Fruit fly (Drosophila melanogaster): Measurements from ENCODE around the gene BobA.
A peak's percentile ranks its signal among the peaks of the same experiment; 100 is the strongest.

BobA gene

DNA sequence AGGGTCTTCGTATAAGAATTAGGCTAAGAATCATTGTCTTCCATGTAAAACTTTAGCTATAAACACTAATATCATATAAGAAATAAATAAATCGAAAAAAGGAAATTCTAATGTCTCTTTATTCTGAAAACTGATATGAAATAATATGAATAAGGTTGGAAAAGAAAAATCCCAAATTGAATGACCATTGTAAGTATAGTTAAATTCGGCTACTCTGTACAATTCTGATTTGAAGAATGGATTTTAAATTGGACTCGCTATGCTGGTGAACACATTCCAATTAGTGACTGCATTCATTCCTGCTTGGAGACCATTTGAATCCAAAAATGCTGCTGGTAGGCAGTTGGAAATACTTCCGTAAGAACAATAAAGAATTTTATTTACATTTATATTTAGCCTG is 24.3 kb upstream of the BobA start:
- TF ChIP-seq gcm (GFP tag; optimal IDR thresholded peaks at IDR 0.05) (peak; percentile 9), insv (GFP tag; optimal IDR thresholded peaks at IDR 0.05) (peak in 1 of 2 experiments; percentile 98), nerfin-1 (tag; optimal IDR thresholded peaks at IDR 0.05) (no peak), sens (GFP tag) (peak; percentile 36), zen (tag; optimal IDR thresholded peaks at IDR 0.05) (peak; percentile 48), CG10321 (GFP tag; IDR thresholded peaks at IDR 0.05) (no peak)

DNA sequence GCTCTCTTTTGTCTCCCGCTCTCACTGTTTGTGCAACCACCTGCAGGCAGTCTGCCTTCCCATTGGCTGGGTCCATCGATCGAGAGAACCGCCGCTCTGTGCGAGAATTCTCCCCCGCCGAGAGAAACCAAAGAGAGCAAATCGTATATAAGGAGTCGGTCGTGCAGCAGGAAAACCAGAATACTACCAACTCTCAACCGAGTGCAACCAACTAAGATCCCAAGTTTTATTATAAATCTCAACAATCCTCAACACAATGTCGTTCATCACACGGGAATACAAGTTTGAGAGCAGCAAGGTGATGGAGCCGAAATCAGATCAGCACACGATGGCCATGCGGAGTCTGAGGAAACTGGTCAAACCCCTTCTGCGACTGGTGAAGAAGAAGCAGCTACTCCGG is 23.2 kb upstream of the BobA start, which contains the start of gene Tom:
Gene Tom (plus strand): TSS at position 174 of the 400 bp plus-strand sequence.
- no peak for TF ChIP-seq her (GFP tag; optimal IDR thresholded peaks at IDR 0.05)
- peak; percentile 18 for TF ChIP-seq CG1603 (tag; optimal IDR thresholded peaks at IDR 0.05)
- TF ChIP-seq CG15479 (GFP tag; optimal IDR thresholded peaks at IDR 0.05) = peak; percentile 91
- peak; percentile 10 for TF ChIP-seq lbe (GFP tag; optimal IDR thresholded peaks at IDR 0.05)
- no peak for TF ChIP-seq dmrt99B (tag; optimal IDR thresholded peaks at IDR 0.05)
- TF ChIP-seq prd (optimal IDR thresholded peaks at IDR 0.05) = no peak
- peak; percentile 11; the same call in 1 of the 3 replicates for TF ChIP-seq prd (GFP tag; IDR thresholded peaks at IDR 0.05)
- peak; percentile 33 for TF ChIP-seq ac (GFP tag; optimal IDR thresholded peaks at IDR 0.05)
- peak; percentile 71 for TF ChIP-seq pros (GFP tag; optimal IDR thresholded peaks at IDR 0.05)
- TF ChIP-seq fd102C (GFP tag; optimal IDR thresholded peaks at IDR 0.05) = peak; percentile 50
- peak in 1 of 2 experiments; percentile 99 for TF ChIP-seq Trl (optimal IDR thresholded peaks at IDR 0.05)
- no peak for TF ChIP-seq Trl (GFP tag; optimal IDR thresholded peaks at IDR 0.05)
- peak; percentile 99 for TF ChIP-seq kah (GFP tag; optimal IDR thresholded peaks at IDR 0.05)
- peak; percentile 49 for TF ChIP-seq NC2β (GFP tag; optimal IDR thresholded peaks at IDR 0.05)
- TF ChIP-seq Nf-YC (tag; optimal IDR thresholded peaks at IDR 0.05) = peak; percentile 93
- peak; percentile 40 for TF ChIP-seq CG33213 (GFP tag; optimal IDR thresholded peaks at IDR 0.05)
- peak; percentile 23 for TF ChIP-seq CG17385 (GFP tag; optimal IDR thresholded peaks at IDR 0.05)
- no peak for TF ChIP-seq CkIIα-i1 (GFP tag; IDR thresholded peaks at IDR 0.05)
- TF ChIP-seq CG12219 (GFP tag; optimal IDR thresholded peaks at IDR 0.05) = no peak
- 0 out of 2 replicates have a peak, but pooled peaks have one; percentile 44 for TF ChIP-seq rib (GFP tag; IDR thresholded peaks at IDR 0.05)
- peak; percentile 65 for TF ChIP-seq sens (GFP tag)
- no peak for TF ChIP-seq usp (GFP tag; optimal IDR thresholded peaks at IDR 0.05)
- peak; percentile 52 for TF ChIP-seq lilli (GFP tag; optimal IDR thresholded peaks at IDR 0.05)
- peak; percentile 13 for TF ChIP-seq Deaf1 (tag; optimal IDR thresholded peaks at IDR 0.05)
- no peak for TF ChIP-seq CG8359 (GFP tag; optimal IDR thresholded peaks at IDR 0.05; ENCODE audit: borderline replicate concordance)
- TF ChIP-seq chm (GFP tag; IDR thresholded peaks at IDR 0.05) = peak; percentile 84; the same call in 1 of the 2 replicates
- TF ChIP-seq zen (tag; optimal IDR thresholded peaks at IDR 0.05) = peak; percentile 6
- peak; percentile 35 for TF ChIP-seq Neu2 (GFP tag; optimal IDR thresholded peaks at IDR 0.05; ENCODE audit: borderline replicate concordance)
- no peak for TF ChIP-seq sim (GFP tag; IDR thresholded peaks at IDR 0.05)
- TF ChIP-seq Jarid2 (GFP tag; optimal IDR thresholded peaks at IDR 0.05) = peak; percentile 67
- TF ChIP-seq ems (GFP tag; optimal IDR thresholded peaks at IDR 0.05) = peak; percentile 23
- TF ChIP-seq nom (GFP tag; optimal IDR thresholded peaks at IDR 0.05) = peak; percentile 32
- peak; percentile 4 for TF ChIP-seq Antp (GFP tag; optimal IDR thresholded peaks at IDR 0.05)
- TF ChIP-seq cad (GFP tag; optimal IDR thresholded peaks at IDR 0.05) = peak; percentile 22
- peak; percentile 98 for TF ChIP-seq kni (GFP tag; optimal IDR thresholded peaks at IDR 0.05)
- no peak for TF ChIP-seq CG14965 (GFP tag; optimal IDR thresholded peaks at IDR 0.05; ENCODE audit: borderline replicate concordance)
- peak; percentile 10 for TF ChIP-seq CG3163 (GFP tag; optimal IDR thresholded peaks at IDR 0.05)
- no peak for TF ChIP-seq ssp (GFP tag; IDR thresholded peaks at IDR 0.05)
- TF ChIP-seq vvl (GFP tag; IDR thresholded peaks at IDR 0.05) = peak; percentile 3; the same call in 1 of the 2 replicates
- peak in 1 of 3 experiments; percentile 1 for TF ChIP-seq Stat92E (GFP tag; optimal IDR thresholded peaks at IDR 0.05)
- peak; percentile 83 for TF ChIP-seq p53 (GFP tag; optimal IDR thresholded peaks at IDR 0.05)
- peak; percentile 96 for TF ChIP-seq Nf-YB (GFP tag; optimal IDR thresholded peaks at IDR 0.05)
- peak; percentile 50 for TF ChIP-seq Elba2 (GFP tag; optimal IDR thresholded peaks at IDR 0.05)
- no peak for TF ChIP-seq CG9876 (GFP tag; optimal IDR thresholded peaks at IDR 0.05)
- no peak for TF ChIP-seq CG1233 (GFP tag; optimal IDR thresholded peaks at IDR 0.05)
